Fruit fly (Drosophila melanogaster) whole organism, embryonic: ENCODE data around the gene CG31675.

Experiments
- Atf-2 ChIP-seq: fragments of 200-800 bp; sonication (Bioruptor generic); optimal IDR thresholded peaks from 2 replicates; lab custom pipeline; 2016; ENCODE audit warnings: missing biosample characterization, missing genetic modification characterization
- Bteb2 ChIP-seq: fragments of 200-800 bp; sonication (Bioruptor generic); optimal IDR thresholded peaks from 2 replicates; lab custom pipeline; 2016; ENCODE audit warnings: missing biosample characterization, missing genetic modification characterization
- CG10431 ChIP-seq: fragments of 200-800 bp; sonication (Bioruptor generic); optimal IDR thresholded peaks from 3 replicates; lab custom pipeline; 2018; ENCODE audit warnings: missing biosample characterization, mild to moderate bottlenecking, missing genetic modification characterization
- CG11085 ChIP-seq: fragments of 200-800 bp; sonication (Bioruptor generic); IDR thresholded peaks from 2 replicates; pipeline ENCODE4 v1.3.6; 2022; ENCODE audit warnings: missing biosample characterization, missing genetic modification characterization
- CG11398 ChIP-seq: fragments of 200-800 bp; sonication (Bioruptor generic); optimal IDR thresholded peaks from 2 replicates; lab custom pipeline; 2016; ENCODE audit warnings: missing biosample characterization, missing genetic modification characterization
- CG14014 ChIP-seq: fragments of 200-800 bp; sonication (Bioruptor generic); IDR thresholded peaks from 2 replicates; pipeline ENCODE4 v1.3.6; 2022; ENCODE audit warnings: missing biosample characterization, missing genetic modification characterization
- CG14710 ChIP-seq: fragments of 200-800 bp; sonication (Bioruptor generic); optimal IDR thresholded peaks from 3 replicates; lab custom pipeline; 2019; ENCODE audit warnings: missing biosample characterization, mild to moderate bottlenecking, missing genetic modification characterization, moderate library complexity
- CG15696 ChIP-seq: fragments of 200-800 bp; sonication (Bioruptor generic); optimal IDR thresholded peaks from 2 replicates; lab custom pipeline; 2019; ENCODE audit warnings: missing biosample characterization, mild to moderate bottlenecking, missing genetic modification characterization, moderate library complexity
- CG17186 ChIP-seq: fragments of 200-800 bp; sonication (Bioruptor generic); optimal IDR thresholded peaks from 3 replicates; lab custom pipeline; 2017; ENCODE audit warnings: missing biosample characterization, missing genetic modification reagents, missing genetic modification characterization
- CG18599 ChIP-seq: fragments of 200-800 bp; sonication (Bioruptor generic); optimal IDR thresholded peaks from 3 replicates; lab custom pipeline; 2017; ENCODE audit warnings: missing biosample characterization, missing genetic modification characterization, mild to moderate bottlenecking, moderate library complexity, missing genetic modification reagents
- CG31388 ChIP-seq: fragments of 200-800 bp; sonication (Bioruptor generic); optimal IDR thresholded peaks from 2 replicates; lab custom pipeline; 2016; ENCODE audit warnings: missing biosample characterization, missing genetic modification characterization
- CG6254 ChIP-seq: fragments of 200-800 bp; sonication (Bioruptor generic); optimal IDR thresholded peaks from 3 replicates; lab custom pipeline; 2017; ENCODE audit warnings: mild to moderate bottlenecking, missing biosample characterization, missing genetic modification reagents, missing genetic modification characterization
- CG6272 ChIP-seq: fragments of 200-800 bp; sonication (Bioruptor generic); IDR thresholded peaks from 2 replicates; pipeline ENCODE4 v1.3.6; 2022; ENCODE audit warnings: missing biosample characterization, missing genetic modification characterization
- CG6813 ChIP-seq: fragments of 200-800 bp; sonication (Bioruptor generic); optimal IDR thresholded peaks from 2 replicates; lab custom pipeline; 2017; ENCODE audit warnings: missing biosample characterization, missing genetic modification characterization, mild to moderate bottlenecking, moderate library complexity, missing genetic modification reagents
- CG8478 ChIP-seq: fragments of >200 bp; optimal IDR thresholded peaks from 2 replicates; lab custom pipeline; 2018
- Elba2 ChIP-seq: fragments of 200-800 bp; sonication (Bioruptor generic); optimal IDR thresholded peaks from 3 replicates; lab custom pipeline; 2016; ENCODE audit warnings: missing biosample characterization, missing genetic modification characterization
- MBD-R2 ChIP-seq: fragments of 200-800 bp; sonication (Bioruptor generic); IDR thresholded peaks from 2 replicates; pipeline ENCODE4 v1.3.6; 2022; ENCODE audit warnings: missing biosample characterization, missing genetic modification characterization
- MTF-1 ChIP-seq: fragments of 200-800 bp; sonication (Bioruptor generic); optimal IDR thresholded peaks from 2 replicates; lab custom pipeline; 2018; ENCODE audit warnings: missing biosample characterization, mild to moderate bottlenecking, missing genetic modification characterization, borderline replicate concordance
- Max ChIP-seq: fragments of 200-800 bp; sonication (Bioruptor generic); optimal IDR thresholded peaks from 2 replicates; lab custom pipeline; 2016; ENCODE audit warnings: missing biosample characterization, mild to moderate bottlenecking, missing genetic modification characterization
- Mrtf ChIP-seq: fragments of 200-800 bp; sonication (Bioruptor generic); IDR thresholded peaks from 3 replicates; pipeline ENCODE4 v1.3.6; 2022; ENCODE audit warnings: missing biosample characterization, missing genetic modification characterization
- Nf-YA ChIP-seq: fragments of 200-800 bp; sonication (Bioruptor generic); IDR thresholded peaks from 2 replicates; pipeline ENCODE4 v1.3.6; 2022; ENCODE audit warnings: missing biosample characterization, missing genetic modification characterization
- NfI ChIP-seq: fragments of 200-800 bp; sonication (Bioruptor generic); optimal IDR thresholded peaks from 3 replicates; lab custom pipeline; 2018; ENCODE audit warnings: missing biosample characterization, mild to moderate bottlenecking, missing genetic modification characterization, moderate library complexity
- Optix ChIP-seq: fragments of 200-800 bp; sonication (Bioruptor generic); IDR thresholded peaks from 3 replicates; pipeline ENCODE4 v1.3.6; 2022; ENCODE audit warnings: missing biosample characterization, missing genetic modification characterization
- Sry-δ ChIP-seq: fragments of 200-800 bp; sonication (Bioruptor generic); optimal IDR thresholded peaks from 2 replicates; lab custom pipeline; 2016; ENCODE audit warnings: missing biosample characterization, missing genetic modification characterization
- Ssrp ChIP-seq: fragments of 200-800 bp; sonication (Bioruptor generic); optimal IDR thresholded peaks from 2 replicates; lab custom pipeline; 2018; ENCODE audit warnings: missing biosample characterization, mild to moderate bottlenecking, missing genetic modification characterization, moderate library complexity
- Taf1 ChIP-seq: fragments of 200-800 bp; sonication (Bioruptor generic); IDR thresholded peaks from 2 replicates; pipeline ENCODE4 v1.3.6; 2022; ENCODE audit warnings: missing biosample characterization, missing genetic modification characterization
- Xbp1 ChIP-seq: fragments of 200-800 bp; sonication (Bioruptor generic); optimal IDR thresholded peaks from 3 replicates; lab custom pipeline; 2016; ENCODE audit warnings: missing biosample characterization, mild to moderate bottlenecking, missing genetic modification characterization
- ap ChIP-seq: fragments of 200-800 bp; sonication (Bioruptor generic); IDR thresholded peaks from 2 replicates; pipeline ENCODE4 v1.3.6; 2022; ENCODE audit warnings: missing biosample characterization, missing genetic modification characterization
- ash1 ChIP-seq: fragments of 200-800 bp; sonication (Bioruptor generic); optimal IDR thresholded peaks from 2 replicates; lab custom pipeline; 2018; ENCODE audit warnings: missing biosample characterization, mild to moderate bottlenecking, missing genetic modification characterization
- az2 ChIP-seq: fragments of 200-800 bp; sonication (Bioruptor generic); optimal IDR thresholded peaks from 3 replicates; lab custom pipeline; 2016; ENCODE audit warnings: missing biosample characterization, missing genetic modification characterization
- btn ChIP-seq: fragments of 200-800 bp; sonication (Bioruptor generic); optimal IDR thresholded peaks from 2 replicates; lab custom pipeline; 2016; ENCODE audit warnings: missing biosample characterization, missing genetic modification characterization
- cas ChIP-seq: fragments of 200-800 bp; sonication (Bioruptor generic); IDR thresholded peaks from 2 replicates; pipeline ENCODE4 v1.3.6; 2022; ENCODE audit warnings: missing biosample characterization, missing genetic modification characterization
- caup ChIP-seq: fragments of 200-800 bp; sonication (Bioruptor generic); optimal IDR thresholded peaks from 3 replicates; lab custom pipeline; 2017; ENCODE audit warnings: missing biosample characterization, mild to moderate bottlenecking, missing genetic modification characterization, moderate library complexity; ENCODE audit not compliant: severe bottlenecking
- chinmo ChIP-seq: fragments of 200-800 bp; sonication (Bioruptor generic); IDR thresholded peaks from 4 replicates; pipeline ENCODE4 v1.3.6; 2022; ENCODE audit warnings: missing biosample characterization, missing genetic modification characterization; ENCODE audit not compliant: partially characterized antibody
- corto ChIP-seq: fragments of 200-800 bp; sonication (Bioruptor generic); optimal IDR thresholded peaks from 2 replicates; lab custom pipeline; 2016; ENCODE audit warnings: missing biosample characterization, mild to moderate bottlenecking, missing genetic modification characterization, moderate library complexity
- dan ChIP-seq: fragments of 200-800 bp; sonication (Bioruptor generic); IDR thresholded peaks from 2 replicates; pipeline ENCODE4 v1.3.6; 2022; ENCODE audit warnings: missing biosample characterization, missing genetic modification characterization
- dati ChIP-seq: fragments of 200-800 bp; sonication (Bioruptor generic); IDR thresholded peaks from 2 replicates; pipeline ENCODE4 v1.3.6; 2022; ENCODE audit warnings: missing biosample characterization, missing genetic modification characterization
- dm ChIP-seq: fragments of 200-800 bp; sonication (Bioruptor generic); optimal IDR thresholded peaks from 3 replicates; lab custom pipeline; 2016; ENCODE audit warnings: missing biosample characterization, missing genetic modification characterization
- en ChIP-seq: fragments of 200-800 bp; sonication (Bioruptor generic); optimal IDR thresholded peaks from 2 replicates; lab custom pipeline; 2016; ENCODE audit warnings: missing biosample characterization, missing genetic modification characterization
- ewg ChIP-seq: fragments of 200-800 bp; sonication (Bioruptor generic); optimal IDR thresholded peaks from 3 replicates; lab custom pipeline; 2017; ENCODE audit warnings: mild to moderate bottlenecking, missing biosample characterization, missing genetic modification reagents, missing genetic modification characterization
- gfzf ChIP-seq: fragments of 200-800 bp; sonication (Bioruptor generic); optimal IDR thresholded peaks from 2 replicates; lab custom pipeline; 2016; ENCODE audit warnings: missing biosample characterization, mild to moderate bottlenecking, missing genetic modification characterization, moderate library complexity
- hth ChIP-seq: fragments of >200 bp; optimal IDR thresholded peaks from 2 replicates; lab custom pipeline; 2017; ENCODE audit warnings: inconsistent platforms
- lab ChIP-seq: fragments of 200-800 bp; sonication (Bioruptor generic); optimal IDR thresholded peaks from 3 replicates; lab custom pipeline; 2017; ENCODE audit warnings: missing biosample characterization, missing genetic modification characterization, mild to moderate bottlenecking, moderate library complexity, missing genetic modification reagents
- oc ChIP-seq: fragments of 200-800 bp; sonication (Bioruptor generic); optimal IDR thresholded peaks from 2 replicates; lab custom pipeline; 2018; ENCODE audit warnings: missing biosample characterization, mild to moderate bottlenecking, missing genetic modification characterization, moderate library complexity
- phol ChIP-seq: fragments of 200-800 bp; sonication (Bioruptor generic); optimal IDR thresholded peaks from 3 replicates; lab custom pipeline; 2018; ENCODE audit warnings: missing biosample characterization, mild to moderate bottlenecking, missing genetic modification characterization, moderate library complexity
- pum ChIP-seq: fragments of 200-800 bp; sonication (Bioruptor generic); optimal IDR thresholded peaks from 2 replicates; lab custom pipeline; 2016; ENCODE audit warnings: missing biosample characterization, missing genetic modification characterization
- run ChIP-seq: fragments of 200-800 bp; sonication (Bioruptor generic); optimal IDR thresholded peaks from 3 replicates; lab custom pipeline; 2018; ENCODE audit warnings: missing biosample characterization, mild to moderate bottlenecking, missing genetic modification characterization
- sisA ChIP-seq: fragments of 200-800 bp; sonication (Bioruptor generic); IDR thresholded peaks from 2 replicates; pipeline ENCODE4 v1.3.6; 2022; ENCODE audit warnings: missing biosample characterization, missing genetic modification characterization
- tup ChIP-seq: fragments of 200-800 bp; sonication (Bioruptor generic); optimal IDR thresholded peaks from 2 replicates; lab custom pipeline; 2016; ENCODE audit warnings: missing biosample characterization, mild to moderate bottlenecking, missing genetic modification characterization, moderate library complexity
- zf30C ChIP-seq: fragments of 200-800 bp; sonication (Bioruptor generic); optimal IDR thresholded peaks from 3 replicates; lab custom pipeline; 2018; ENCODE audit warnings: missing biosample characterization, mild to moderate bottlenecking, missing genetic modification characterization

Gene CG31675

dm6 chr2L:20864764-20865265, 2.7 kb upstream of the CG31675 start, which contains the start of gene CG9338 (continued):
- TF ChIP-seq Max (GFP tag; lab: Kevin White, UChicago) (peak; percentile 72), dan (GFP tag; lab: Robert Waterston, UW) (peak; percentile 47; the same call in 1 of the 2 replicates), btn (GFP tag; lab: Kevin White, UChicago) (peak; percentile 21), Mrtf (GFP tag; lab: Robert Waterston, UW) (peak; percentile 62; the same call in 2 of the 3 replicates), CG18599 (peak; percentile 96), CG6272 (GFP tag; lab: Robert Waterston, UW) (peak; percentile 83), CG10431 (GFP tag; lab: Kevin White, UChicago) (peak; percentile 35), Ssrp (peak; percentile 61), CG6254 (GFP tag; lab: Kevin White, UChicago) (peak; percentile 85), ap (GFP tag; lab: Robert Waterston, UW) (peak; percentile 42; the same call in 1 of the 2 replicates), MBD-R2 (peak; percentile 38; the same call in 1 of the 2 replicates), az2 (GFP tag; lab: Kevin White, UChicago) (peak; percentile 78), oc (tag; lab: Kevin White, UChicago) (no peak), Nf-YA (GFP tag; lab: Robert Waterston, UW) (0 out of 2 replicates have a peak, but pooled peaks have one; percentile 40), en (peak; percentile 71), run (tag; lab: Kevin White, UChicago) (peak; percentile 63), lab (peak; percentile 96), chinmo (GFP tag; lab: Robert Waterston, UW) (0 out of 4 replicates have a peak, but pooled peaks have one; percentile 70), phol (tag; lab: Kevin White, UChicago) (peak; percentile 94), Xbp1 (GFP tag; lab: Kevin White, UChicago) (peak; percentile 69), dm (GFP tag; lab: Kevin White, UChicago) (peak; percentile 64), caup (GFP tag; lab: Kevin White, UChicago) (peak; percentile 86), CG14710 (tag; lab: Kevin White, UChicago) (peak; percentile 91), Bteb2 (GFP tag; lab: Kevin White, UChicago) (peak; percentile 87), CG17186 (GFP tag; lab: Kevin White, UChicago) (peak; percentile 62), Optix (GFP tag; lab: Robert Waterston, UW) (peak; percentile 77), hth (lab: Kevin White, UChicago) (no peak), ash1 (peak; percentile 46), CG6813 (GFP tag; lab: Kevin White, UChicago) (peak; percentile 92), dati (peak; percentile 34; the same call in 1 of the 2 replicates), Elba2 (GFP tag; lab: Kevin White, UChicago) (no peak), NfI (peak; percentile 79), Taf1 (GFP tag; lab: Robert Waterston, UW) (peak; percentile 80), Atf-2 (GFP tag; lab: Kevin White, UChicago) (peak; percentile 70), tup (GFP tag; lab: Kevin White, UChicago) (no peak), Sry-δ (peak; percentile 17), MTF-1 (peak; percentile 36), corto (GFP tag; lab: Kevin White, UChicago) (peak; percentile 76), ewg (peak; percentile 60), CG31388 (GFP tag; lab: Kevin White, UChicago) (peak; percentile 1), cas (GFP tag; lab: Robert Waterston, UW) (peak; percentile 61; the same call in 1 of the 2 replicates), gfzf (GFP tag; lab: Kevin White, UChicago) (no peak), sisA (GFP tag; lab: Robert Waterston, UW) (peak; percentile 80), CG8478 (lab: Kevin White, UChicago) (no peak), CG11085 (peak; percentile 85), zf30C (GFP tag; lab: Kevin White, UChicago) (no peak), pum (peak; percentile 81), CG14014 (GFP tag; lab: Robert Waterston, UW) (peak; percentile 73), CG15696 (tag; lab: Kevin White, UChicago) (peak; percentile 74), CG11398 (GFP tag; lab: Kevin White, UChicago) (peak; percentile 83)
